Fruit fly (Drosophila melanogaster) whole organism, embryonic: ENCODE results near the gene CG31431.
A peak's percentile ranks its signal among the peaks of the same experiment; 100 is the strongest.

ENCODE experiments used
- Ada2b ChIP-seq: fragments of 200-800 bp; sonication (Bioruptor generic); IDR thresholded peaks from 2 replicates; pipeline ENCODE4 v1.3.6; 2022; ENCODE audit warnings: missing biosample characterization, missing genetic modification characterization
- Asciz ChIP-seq: fragments of 200-800 bp; sonication (Bioruptor generic); optimal IDR thresholded peaks from 2 replicates; lab custom pipeline; 2017; ENCODE audit warnings: missing biosample characterization, mild to moderate bottlenecking, missing genetic modification characterization, missing genetic modification reagents
- Bdp1 ChIP-seq: fragments of 200-800 bp; sonication (Bioruptor generic); optimal IDR thresholded peaks from 3 replicates; lab custom pipeline; 2016; ENCODE audit warnings: missing biosample characterization, missing genetic modification characterization
- BtbVII ChIP-seq: fragments of 200-800 bp; sonication (Bioruptor generic); optimal IDR thresholded peaks from 3 replicates; lab custom pipeline; 2017; ENCODE audit warnings: missing biosample characterization, mild to moderate bottlenecking, missing genetic modification characterization
- CG10462 ChIP-seq: fragments of 200-800 bp; sonication (Bioruptor generic); optimal IDR thresholded peaks from 2 replicates; lab custom pipeline; 2016; ENCODE audit warnings: missing biosample characterization, missing genetic modification characterization
- CG1233 ChIP-seq: fragments of 200-800 bp; sonication (Bioruptor generic); optimal IDR thresholded peaks from 4 replicates; lab custom pipeline; 2018; ENCODE audit warnings: missing biosample characterization, mild to moderate bottlenecking, missing genetic modification characterization
- CG12391 ChIP-seq: fragments of 200-800 bp; sonication (Bioruptor generic); optimal IDR thresholded peaks from 3 replicates; lab custom pipeline; 2018; ENCODE audit warnings: missing biosample characterization, mild to moderate bottlenecking, missing genetic modification characterization, moderate library complexity
- CG13424 ChIP-seq: fragments of 200-800 bp; sonication (Bioruptor generic); optimal IDR thresholded peaks from 2 replicates; lab custom pipeline; 2019; ENCODE audit warnings: missing biosample characterization, mild to moderate bottlenecking, missing genetic modification characterization, moderate library complexity
- CG14710 ChIP-seq: fragments of 200-800 bp; sonication (Bioruptor generic); optimal IDR thresholded peaks from 3 replicates; lab custom pipeline; 2019; ENCODE audit warnings: missing biosample characterization, mild to moderate bottlenecking, missing genetic modification characterization, moderate library complexity
- CG15011 ChIP-seq: fragments of 200-800 bp; sonication (Bioruptor generic); optimal IDR thresholded peaks from 3 replicates; lab custom pipeline; 2018; ENCODE audit warnings: missing biosample characterization, mild to moderate bottlenecking, missing genetic modification characterization
- CG1603 ChIP-seq: fragments of 200-800 bp; sonication (Bioruptor generic); optimal IDR thresholded peaks from 2 replicates; lab custom pipeline; 2019; ENCODE audit warnings: missing biosample characterization, mild to moderate bottlenecking, missing genetic modification characterization, moderate library complexity
- CG17829 ChIP-seq: fragments of 200-800 bp; optimal IDR thresholded peaks from 2 replicates; lab custom pipeline; 2019; ENCODE audit warnings: missing biosample characterization, mild to moderate bottlenecking, missing genetic modification characterization, moderate library complexity
- CG18619 ChIP-seq: fragments of 200-800 bp; sonication (Bioruptor generic); optimal IDR thresholded peaks from 3 replicates; lab custom pipeline; 2017; ENCODE audit warnings: missing biosample characterization, mild to moderate bottlenecking, missing genetic modification characterization
- CG2712 ChIP-seq: fragments of 200-800 bp; optimal IDR thresholded peaks from 3 replicates; lab custom pipeline; 2019; ENCODE audit warnings: missing biosample characterization, mild to moderate bottlenecking, missing genetic modification characterization, moderate library complexity
- CG30403 ChIP-seq: fragments of 200-800 bp; sonication (Bioruptor generic); optimal IDR thresholded peaks from 3 replicates; lab custom pipeline; 2016; ENCODE audit warnings: missing biosample characterization, missing genetic modification characterization
- CG33557 ChIP-seq: fragments of 200-800 bp; sonication (Bioruptor generic); optimal IDR thresholded peaks from 2 replicates; lab custom pipeline; 2019; ENCODE audit warnings: missing biosample characterization, mild to moderate bottlenecking, missing genetic modification characterization, moderate library complexity
- CG5245 ChIP-seq: fragments of 200-800 bp; sonication (Bioruptor generic); optimal IDR thresholded peaks from 3 replicates; lab custom pipeline; 2016; ENCODE audit warnings: missing biosample characterization, missing genetic modification characterization
- CG6254 ChIP-seq: fragments of 200-800 bp; sonication (Bioruptor generic); optimal IDR thresholded peaks from 3 replicates; lab custom pipeline; 2017; ENCODE audit warnings: mild to moderate bottlenecking, missing biosample characterization, missing genetic modification reagents, missing genetic modification characterization
- CG6689 ChIP-seq: fragments of 200-800 bp; sonication (Bioruptor generic); IDR thresholded peaks from 2 replicates; pipeline ENCODE4 v1.3.6; 2022; ENCODE audit warnings: missing biosample characterization, missing genetic modification characterization
- CG6854 ChIP-seq: fragments of 200-800 bp; sonication (Bioruptor generic); optimal IDR thresholded peaks from 3 replicates; lab custom pipeline; 2017; ENCODE audit warnings: missing biosample characterization, mild to moderate bottlenecking, missing genetic modification characterization
- CG7357 ChIP-seq: fragments of 200-800 bp; sonication (Bioruptor generic); IDR thresholded peaks from 3 replicates; pipeline ENCODE4 v1.3.6; 2022; ENCODE audit warnings: missing biosample characterization, missing genetic modification characterization
- CG7839 ChIP-seq: fragments of 200-800 bp; sonication (Bioruptor generic); optimal IDR thresholded peaks from 3 replicates; lab custom pipeline; 2018; ENCODE audit warnings: missing biosample characterization, mild to moderate bottlenecking, missing genetic modification characterization, moderate library complexity
- CG8359 ChIP-seq: fragments of 200-800 bp; sonication (Bioruptor generic); optimal IDR thresholded peaks from 2 replicates; lab custom pipeline; 2017; ENCODE audit warnings: missing biosample characterization, mild to moderate bottlenecking, missing genetic modification characterization, borderline replicate concordance
- CG9609 ChIP-seq: fragments of 200-800 bp; sonication (Bioruptor generic); optimal IDR thresholded peaks from 3 replicates; lab custom pipeline; 2016; ENCODE audit warnings: missing biosample characterization, missing genetic modification characterization
- CoRest ChIP-seq: fragments of 200-800 bp; sonication (Bioruptor generic); optimal IDR thresholded peaks from 3 replicates; lab custom pipeline; 2018; ENCODE audit warnings: missing biosample characterization, mild to moderate bottlenecking, missing genetic modification characterization, moderate library complexity
- D ChIP-seq, 2 experiments: fragments of 200-800 bp in 1 of 2; fragments of >200 bp in 1 of 2; sonication (Bioruptor generic) in 1 of 2; optimal IDR thresholded peaks; 2 replicates in 1 of 2; 3 replicates in 1 of 2; lab custom pipeline; 2017; ENCODE audit warnings: mild to moderate bottlenecking in 1 of 2, missing biosample characterization in 1 of 2, missing genetic modification characterization in 1 of 2, missing genetic modification reagents in 1 of 2
- Dbx ChIP-seq: fragments of 200-800 bp; sonication (Bioruptor generic); IDR thresholded peaks from 3 replicates; pipeline ENCODE4 v1.3.6; 2022; ENCODE audit warnings: missing biosample characterization, missing genetic modification characterization
- Deaf1 ChIP-seq: fragments of 200-800 bp; optimal IDR thresholded peaks from 3 replicates; lab custom pipeline; 2019; ENCODE audit warnings: missing biosample characterization, mild to moderate bottlenecking, missing genetic modification characterization, moderate library complexity
- Dll ChIP-seq: fragments of 200-800 bp; sonication (Bioruptor generic); IDR thresholded peaks from 4 replicates; pipeline ENCODE4 v1.3.6; 2022; ENCODE audit warnings: missing biosample characterization, missing genetic modification characterization; ENCODE audit not compliant: partially characterized antibody
- Doc3 ChIP-seq: fragments of 200-800 bp; sonication (Bioruptor generic); IDR thresholded peaks from 3 replicates; pipeline ENCODE4 v1.3.6; 2022; ENCODE audit warnings: missing biosample characterization, missing genetic modification characterization; ENCODE audit not compliant: partially characterized antibody
- HmgZ ChIP-seq: fragments of 200-800 bp; sonication (Bioruptor generic); optimal IDR thresholded peaks from 2 replicates; lab custom pipeline; 2018; ENCODE audit warnings: missing biosample characterization, mild to moderate bottlenecking, missing genetic modification characterization
- Hr51 ChIP-seq, 2 experiments: fragments of 200-800 bp; sonication (Bioruptor generic); optimal IDR thresholded peaks; 2 replicates in 1 of 2; 3 replicates in 1 of 2; lab custom pipeline; 2016 to 2018; ENCODE audit warnings: missing biosample characterization in 2 of 2, missing genetic modification characterization in 2 of 2, mild to moderate bottlenecking in 1 of 2, moderate library complexity in 1 of 2
- MTF-1 ChIP-seq: fragments of 200-800 bp; sonication (Bioruptor generic); optimal IDR thresholded peaks from 2 replicates; lab custom pipeline; 2018; ENCODE audit warnings: missing biosample characterization, mild to moderate bottlenecking, missing genetic modification characterization, borderline replicate concordance
- Meics ChIP-seq: fragments of 200-800 bp; sonication (Bioruptor generic); optimal IDR thresholded peaks from 2 replicates; lab custom pipeline; 2017; ENCODE audit warnings: missing biosample characterization, mild to moderate bottlenecking, missing genetic modification characterization
- NC2α ChIP-seq: fragments of 200-800 bp; sonication (Bioruptor generic); optimal IDR thresholded peaks from 2 replicates; lab custom pipeline; 2016; ENCODE audit warnings: missing biosample characterization, missing genetic modification characterization
- Oli ChIP-seq: fragments of 200-800 bp; sonication (Bioruptor generic); optimal IDR thresholded peaks from 2 replicates; lab custom pipeline; 2018; ENCODE audit warnings: missing biosample characterization, mild to moderate bottlenecking, missing genetic modification characterization, moderate library complexity
- PHDP ChIP-seq: fragments of 200-800 bp; sonication (Bioruptor generic); optimal IDR thresholded peaks from 3 replicates; lab custom pipeline; 2018; ENCODE audit warnings: missing biosample characterization, mild to moderate bottlenecking, missing genetic modification characterization, moderate library complexity
- Sox102F ChIP-seq: fragments of 200-800 bp; sonication (Bioruptor generic); optimal IDR thresholded peaks from 2 replicates; lab custom pipeline; 2018; ENCODE audit warnings: missing biosample characterization, mild to moderate bottlenecking, missing genetic modification characterization, moderate library complexity
- Ssrp ChIP-seq: fragments of 200-800 bp; sonication (Bioruptor generic); optimal IDR thresholded peaks from 2 replicates; lab custom pipeline; 2018; ENCODE audit warnings: missing biosample characterization, mild to moderate bottlenecking, missing genetic modification characterization, moderate library complexity
- Stat92E ChIP-seq, 3 experiments: fragments of >200 bp in 2 of 3; fragments of 200-800 bp in 1 of 3; sonication (Bioruptor generic) in 1 of 3; optimal IDR thresholded peaks; 2 replicates each; lab custom pipeline; 2017 to 2019; ENCODE audit warnings: missing biosample characterization in 3 of 3, missing genetic modification characterization in 3 of 3, mild to moderate bottlenecking in 1 of 3, moderate library complexity in 1 of 3
- bsh ChIP-seq, 2 experiments: fragments of 200-800 bp; sonication (Bioruptor generic); optimal IDR thresholded peaks; 2 replicates each; lab custom pipeline; 2017 to 2018; ENCODE audit warnings: mild to moderate bottlenecking in 2 of 2, missing biosample characterization in 2 of 2, missing genetic modification characterization in 2 of 2, moderate library complexity in 1 of 2
- dmrt11E ChIP-seq: fragments of 200-800 bp; sonication (Bioruptor generic); optimal IDR thresholded peaks from 3 replicates; lab custom pipeline; 2018; ENCODE audit warnings: missing biosample characterization, mild to moderate bottlenecking, missing genetic modification characterization, moderate library complexity
- ind ChIP-seq: fragments of 200-800 bp; sonication (Bioruptor generic); optimal IDR thresholded peaks from 3 replicates; lab custom pipeline; 2016; ENCODE audit warnings: missing biosample characterization, missing genetic modification characterization
- jumu ChIP-seq: fragments of 200-800 bp; sonication (Bioruptor generic); optimal IDR thresholded peaks from 3 replicates; lab custom pipeline; 2016; ENCODE audit warnings: missing biosample characterization, missing genetic modification characterization
- nom ChIP-seq: fragments of 200-800 bp; sonication (Bioruptor generic); optimal IDR thresholded peaks from 2 replicates; lab custom pipeline; 2017; ENCODE audit warnings: missing biosample characterization, missing genetic modification characterization, mild to moderate bottlenecking, moderate library complexity, missing genetic modification reagents
- onecut ChIP-seq: fragments of 200-800 bp; sonication (Bioruptor generic); IDR thresholded peaks from 2 replicates; pipeline ENCODE4 v1.3.6; 2022; ENCODE audit warnings: missing biosample characterization, missing genetic modification characterization
- slp2 ChIP-seq: fragments of 200-800 bp; sonication (Bioruptor generic); optimal IDR thresholded peaks from 2 replicates; lab custom pipeline; 2016; ENCODE audit warnings: missing biosample characterization, missing genetic modification characterization
- unpg ChIP-seq: fragments of 200-800 bp; sonication (Bioruptor generic); optimal IDR thresholded peaks from 3 replicates; lab custom pipeline; 2018; ENCODE audit warnings: missing biosample characterization, mild to moderate bottlenecking, missing genetic modification characterization, moderate library complexity

CG31431 gene

dm6 chr3R:21838505-21838956 lies 31.9 kb upstream of the CG31431 start (continued):
- peak; percentile 22 for TF ChIP-seq CG9609
- TF ChIP-seq Doc3 (GFP tag; lab: Robert Waterston, UW) = no peak
- no peak for TF ChIP-seq ind (GFP tag; lab: Kevin White, UChicago)
- peak; percentile 61 for TF ChIP-seq Oli (tag; lab: Kevin White, UChicago)
- TF ChIP-seq CG10462 = no peak
- peak; percentile 38 for TF ChIP-seq slp2 (GFP tag; lab: Kevin White, UChicago)
- no peak for TF ChIP-seq Dll (GFP tag; lab: Robert Waterston, UW)
- peak; percentile 33 for TF ChIP-seq CG13424
- TF ChIP-seq CG15011 (GFP tag; lab: Kevin White, UChicago) = no peak
- peak; percentile 60 for TF ChIP-seq Sox102F (GFP tag; lab: Kevin White, UChicago)
- no peak for TF ChIP-seq Bdp1 (GFP tag; lab: Kevin White, UChicago)
- TF ChIP-seq Deaf1 (tag; lab: Kevin White, UChicago) = no peak
- peak; percentile 15 for TF ChIP-seq CG12391 (tag; lab: Kevin White, UChicago)
- no peak for TF ChIP-seq CG1233 (GFP tag; lab: Kevin White, UChicago)
- TF ChIP-seq CG17829 (tag; lab: Kevin White, UChicago) = peak; percentile 24
- TF ChIP-seq CG7357 (GFP tag; lab: Robert Waterston, UW) = no peak
- TF ChIP-seq CG30403 = peak; percentile 46
- TF ChIP-seq CG1603 (tag; lab: Kevin White, UChicago) = peak; percentile 61
- no peak for TF ChIP-seq onecut (GFP tag; lab: Robert Waterston, UW)
- TF ChIP-seq unpg (GFP tag; lab: Kevin White, UChicago) = peak; percentile 7
- peak; percentile 5 for TF ChIP-seq jumu (GFP tag; lab: Kevin White, UChicago)

DNA sequence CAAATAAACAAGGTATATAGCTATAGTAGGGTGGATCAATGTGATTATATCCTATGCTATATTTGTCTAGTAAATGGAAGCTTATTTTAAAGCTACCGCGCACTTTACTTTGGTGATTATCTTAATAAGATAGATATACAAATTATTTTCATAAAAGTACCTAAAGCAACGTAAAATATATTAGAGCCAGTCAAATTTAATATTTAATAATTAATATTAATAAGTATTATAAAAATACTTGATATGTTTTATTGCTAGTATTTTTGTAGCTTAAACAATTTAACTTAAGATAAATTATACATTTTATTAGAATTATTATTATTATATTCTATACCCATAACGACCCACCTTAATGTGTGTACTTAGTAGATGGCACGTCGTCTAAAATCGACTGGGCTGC lies 30.8 kb upstream of the CG31431 start:
- TF ChIP-seq CG18619 (no peak), CG8359 (GFP tag; lab: Kevin White, UChicago) (no peak), CG6689 (GFP tag; lab: Robert Waterston, UW) (peak; percentile 35; the same call in 1 of the 2 replicates), bsh (GFP tag; optimal IDR thresholded peaks at IDR 0.05; lab: Kevin White, UChicago) (peak in 1 of 2 experiments; percentile 26), PHDP (tag; lab: Kevin White, UChicago) (peak; percentile 49), Hr51 (GFP tag; optimal IDR thresholded peaks at IDR 0.05; lab: Kevin White, UChicago) (peak in 1 of 2 experiments; percentile 73), MTF-1 (GFP tag; lab: Kevin White, UChicago) (no peak), CG33557 (GFP tag; lab: Kevin White, UChicago) (no peak), Asciz (GFP tag; lab: Kevin White, UChicago) (peak; percentile 47), CG7839 (tag; lab: Kevin White, UChicago) (peak; percentile 40), Oli (tag; lab: Kevin White, UChicago) (peak; percentile 11), NC2α (GFP tag; lab: Kevin White, UChicago) (no peak), Ssrp (tag; lab: Kevin White, UChicago) (no peak), dmrt11E (tag; lab: Kevin White, UChicago) (peak; percentile 22), D (optimal IDR thresholded peaks at IDR 0.05; lab: Kevin White, UChicago) (no peak), D (GFP tag; optimal IDR thresholded peaks at IDR 0.05; lab: Kevin White, UChicago) (peak; percentile 31), CG5245 (no peak), CG6254 (no peak), Meics (peak; percentile 33), CG2712 (tag; lab: Kevin White, UChicago) (peak; percentile 52), CoRest (peak; percentile 50), CG6854 (GFP tag; lab: Kevin White, UChicago) (peak; percentile 33), Dbx (GFP tag; lab: Robert Waterston, UW) (no peak), BtbVII (GFP tag; lab: Kevin White, UChicago) (peak; percentile 33), Ada2b (GFP tag; lab: Robert Waterston, UW) (no peak), Stat92E (GFP tag; optimal IDR thresholded peaks at IDR 0.05; lab: Kevin White, UChicago) (no peak), HmgZ (tag; lab: Kevin White, UChicago) (no peak), CG14710 (peak; percentile 37), nom (GFP tag; lab: Kevin White, UChicago) (peak; percentile 46)
